Worm (Caenorhabditis elegans): ENCODE measurements around the gene T10H10.2.

The T10H10.2 gene

DNA sequence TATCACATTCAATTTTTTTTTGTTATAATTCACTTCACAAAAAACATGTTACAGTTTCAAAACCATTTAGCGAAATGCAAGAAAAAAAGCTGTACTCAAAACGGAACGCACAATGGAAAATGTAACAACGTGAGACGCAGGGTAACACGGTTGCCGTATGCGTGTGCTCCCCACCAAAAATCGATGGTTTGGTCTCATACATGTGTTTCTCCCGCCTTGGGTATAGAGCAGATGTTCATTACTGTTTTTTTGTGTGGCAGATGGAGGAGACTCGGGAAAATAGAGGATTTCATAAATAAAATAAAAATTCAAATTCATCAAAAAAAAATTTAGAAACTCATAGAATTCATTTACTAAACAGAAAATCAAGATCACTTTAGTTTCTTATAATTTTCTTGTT lies 33.5 kb upstream of the T10H10.2 start, which contains the start of gene AH9.3:
AH9.3 (minus strand) TSS at position 101 of the 400 bp plus-strand sequence.
- TF ChIP-seq unc-39 (tag; optimal IDR thresholded peaks at IDR 0.05) = no peak
- no peak for TF ChIP-seq daf-12 (tag; optimal IDR thresholded peaks at IDR 0.05)
- TF ChIP-seq lin-15B (tag; optimal IDR thresholded peaks at IDR 0.05) = no peak
- TF ChIP-seq mdl-1 (tag; optimal IDR thresholded peaks at IDR 0.05) = no peak
- TF ChIP-seq ceh-82 (tag; optimal IDR thresholded peaks at IDR 0.05) = no peak
- no peak for TF ChIP-seq nhr-23 (tag; optimal IDR thresholded peaks at IDR 0.05)
- no peak for TF ChIP-seq jun-1 (tag; optimal IDR thresholded peaks at IDR 0.05)
- no peak for TF ChIP-seq nhr-67 (tag; optimal IDR thresholded peaks at IDR 0.05)
- TF ChIP-seq ZK546.5 (tag; optimal IDR thresholded peaks at IDR 0.05) = no peak
- TF ChIP-seq nhr-28 (tag; optimal IDR thresholded peaks at IDR 0.05) = no peak
- TF ChIP-seq zag-1 (tag; optimal IDR thresholded peaks at IDR 0.05) = no peak
- TF ChIP-seq lin-39 (tag; optimal IDR thresholded peaks at IDR 0.05) = no peak
- no peak for TF ChIP-seq ztf-4 (tag; optimal IDR thresholded peaks at IDR 0.05)
- no peak for TF ChIP-seq lsy-12 (tag; optimal IDR thresholded peaks at IDR 0.05)
- no peak for TF ChIP-seq fkh-2 (tag; optimal IDR thresholded peaks at IDR 0.05)
- TF ChIP-seq ama-1 (optimal IDR thresholded peaks at IDR 0.05) = no peak

DNA sequence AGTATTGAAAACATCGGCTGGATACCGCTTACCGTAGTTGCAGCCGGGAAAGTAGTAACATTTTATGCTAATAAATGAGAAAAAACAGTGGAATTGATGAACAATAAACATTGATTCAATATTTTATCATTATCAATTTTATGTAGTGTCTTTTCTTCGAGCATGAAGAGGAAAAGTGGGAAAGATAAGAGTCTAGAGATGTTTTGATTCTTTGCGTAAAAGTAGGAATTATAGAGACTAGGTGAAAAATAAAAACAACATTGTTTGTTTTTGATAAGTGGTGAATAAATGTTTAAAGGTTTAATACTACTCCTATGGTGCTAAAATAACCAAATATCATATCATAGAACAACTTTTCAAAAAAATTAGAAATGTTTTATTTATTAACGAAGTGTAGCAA lies 32.1 kb upstream of the T10H10.2 start:
- no peak for TF ChIP-seq hmg-11 (tag; optimal IDR thresholded peaks at IDR 0.05)
- no peak for TF ChIP-seq eor-1 (tag; optimal IDR thresholded peaks at IDR 0.05)
- no peak for TF ChIP-seq fkh-10 (GFP tag; optimal IDR thresholded peaks at IDR 0.05)
- TF ChIP-seq nhr-76 (tag; optimal IDR thresholded peaks at IDR 0.05) = no peak
- TF ChIP-seq pqm-1 (tag; optimal IDR thresholded peaks at IDR 0.05) = peak; percentile 49
- TF ChIP-seq elt-2 (tag; optimal IDR thresholded peaks at IDR 0.05) = peak; percentile 48
- TF ChIP-seq pha-4 (tag; optimal IDR thresholded peaks at IDR 0.05) = peak; percentile 57
- no peak for TF ChIP-seq ztf-11 (tag; optimal IDR thresholded peaks at IDR 0.05)
- TF ChIP-seq ceh-82 (tag; optimal IDR thresholded peaks at IDR 0.05) = no peak
- TF ChIP-seq nhr-237 (tag; optimal IDR thresholded peaks at IDR 0.05) = no peak
- TF ChIP-seq nhr-25 (tag; optimal IDR thresholded peaks at IDR 0.05) = no peak
- TF ChIP-seq unc-62 (GFP tag; optimal IDR thresholded peaks at IDR 0.05) = no peak
- TF ChIP-seq lsy-12 (tag; optimal IDR thresholded peaks at IDR 0.05) = no peak

DNA sequence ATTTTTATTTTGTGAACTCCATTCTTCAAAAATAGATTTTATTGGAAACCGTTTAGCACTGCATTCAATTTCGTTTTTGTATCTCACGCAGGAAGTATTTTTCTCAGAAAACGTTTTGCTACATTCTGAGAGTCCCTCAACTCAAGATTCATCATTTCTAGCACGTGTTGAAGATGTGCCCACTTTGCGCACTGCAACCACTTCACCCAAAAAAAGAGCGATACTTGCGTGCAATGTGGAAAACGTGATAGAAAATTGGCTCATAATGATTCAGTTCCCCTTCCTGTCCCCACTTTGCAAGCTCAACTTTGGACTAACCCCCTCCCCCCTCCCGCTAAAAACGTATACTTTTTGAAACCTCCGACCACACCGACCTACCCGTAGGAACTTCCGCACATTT lies 29.5 kb upstream of the T10H10.2 start:
- TF ChIP-seq jun-1 (tag; optimal IDR thresholded peaks at IDR 0.05) (no peak), fkh-10 (GFP tag; optimal IDR thresholded peaks at IDR 0.05) (peak; percentile 48), lin-15B (tag; optimal IDR thresholded peaks at IDR 0.05) (no peak)

DNA sequence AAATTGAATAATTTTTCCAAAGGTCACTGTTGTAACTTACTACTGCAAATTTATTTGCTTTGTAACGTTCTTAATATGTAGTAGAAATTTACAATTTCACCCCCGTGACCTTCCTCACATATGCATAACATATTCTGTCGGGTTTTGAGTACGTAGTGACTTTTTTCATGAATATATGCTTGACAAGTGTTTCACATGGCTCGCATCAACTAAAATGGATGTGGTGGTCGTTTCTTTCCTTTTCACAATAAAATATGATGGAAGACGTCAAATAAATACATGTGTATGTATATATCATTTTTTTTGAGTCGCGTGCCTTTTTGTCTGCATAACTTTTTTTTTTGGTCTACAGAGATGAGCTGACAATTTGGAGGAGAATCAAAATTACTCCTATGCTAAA lies 28.2 kb upstream of the T10H10.2 start:
- TF ChIP-seq fos-1 (tag; optimal IDR thresholded peaks at IDR 0.05) = no peak
- no peak for TF ChIP-seq mdl-1 (tag; optimal IDR thresholded peaks at IDR 0.05)
- TF ChIP-seq elt-3 (tag; optimal IDR thresholded peaks at IDR 0.05) = no peak
- TF ChIP-seq ama-1 (optimal IDR thresholded peaks at IDR 0.05) = no peak

DNA sequence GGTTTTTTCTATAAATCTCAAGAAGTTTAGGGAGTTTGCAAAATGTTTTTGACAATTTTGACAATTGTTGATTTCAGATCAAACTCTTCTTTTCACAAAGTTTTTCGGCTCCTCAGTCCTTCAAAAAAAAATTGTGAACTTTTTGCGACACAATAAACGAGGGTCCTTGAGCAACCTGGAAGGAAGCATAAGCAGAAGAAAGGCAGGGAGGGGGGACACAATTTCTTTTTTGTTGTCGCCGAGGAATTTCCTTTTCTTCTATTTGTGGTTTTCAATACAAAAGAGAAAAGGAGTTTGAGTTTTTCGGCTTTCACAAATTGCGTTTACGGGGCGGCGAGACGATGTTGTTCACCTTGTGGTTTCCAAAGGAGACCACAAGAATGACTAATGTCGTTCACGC lies 27.8 kb upstream of the T10H10.2 start:
- no peak for TF ChIP-seq hmg-11 (tag; optimal IDR thresholded peaks at IDR 0.05)
- peak; percentile 41 for TF ChIP-seq fkh-10 (GFP tag; optimal IDR thresholded peaks at IDR 0.05)
- no peak for TF ChIP-seq ztf-4 (tag; optimal IDR thresholded peaks at IDR 0.05)
- TF ChIP-seq ztf-11 (tag; optimal IDR thresholded peaks at IDR 0.05) = no peak

DNA sequence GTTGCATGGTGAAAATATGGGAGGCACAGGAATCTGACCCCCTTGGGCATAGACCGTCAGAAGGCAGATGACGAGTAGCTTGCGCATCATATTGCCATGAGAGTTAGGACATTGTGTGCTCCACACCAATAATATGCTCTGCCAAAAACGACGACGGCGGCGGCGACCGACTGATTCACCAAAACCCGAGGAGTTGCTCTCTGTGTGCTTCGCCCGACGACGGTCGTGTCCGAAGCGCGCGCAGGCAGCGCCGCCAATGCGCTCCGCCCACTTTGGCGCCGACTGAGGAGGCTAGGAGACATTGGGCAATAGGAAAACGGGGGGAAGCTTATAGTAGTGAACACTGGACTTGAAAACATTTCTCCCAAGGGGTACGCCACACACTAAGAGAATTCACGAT lies 26.6 kb upstream of the T10H10.2 start, which contains the start of gene AH9.6:
AH9.6 (minus strand) TSS at position 183 of the 400 bp plus-strand sequence.
- TF ChIP-seq egl-5 (tag; optimal IDR thresholded peaks at IDR 0.05) = no peak
- no peak for TF ChIP-seq nhr-67 (tag; optimal IDR thresholded peaks at IDR 0.05)
- TF ChIP-seq nfya-1 (tag; optimal IDR thresholded peaks at IDR 0.05; ENCODE audit: insufficient read depth) = peak; percentile 14
- TF ChIP-seq mml-1 (tag; optimal IDR thresholded peaks at IDR 0.05) = no peak
- no peak for TF ChIP-seq snpc-4 (tag; optimal IDR thresholded peaks at IDR 0.05)
- no peak for TF ChIP-seq elt-2 (tag; optimal IDR thresholded peaks at IDR 0.05)
- no peak for TF ChIP-seq nhr-12 (tag; optimal IDR thresholded peaks at IDR 0.05)
- TF ChIP-seq fkh-10 (GFP tag; optimal IDR thresholded peaks at IDR 0.05) = no peak
